Fruit fly (Drosophila melanogaster) S2 (cell line): ENCODE results near the gene bocks.

Experiments used
- CG8478 ChIP-seq: fragments of >200 bp; optimal IDR thresholded peaks from 2 replicates; lab custom pipeline; 2018
- CTCF ChIP-seq, 2 experiments: fragments of >200 bp; optimal IDR thresholded peaks; 2 replicates each; lab custom pipeline; 2018

DNA sequence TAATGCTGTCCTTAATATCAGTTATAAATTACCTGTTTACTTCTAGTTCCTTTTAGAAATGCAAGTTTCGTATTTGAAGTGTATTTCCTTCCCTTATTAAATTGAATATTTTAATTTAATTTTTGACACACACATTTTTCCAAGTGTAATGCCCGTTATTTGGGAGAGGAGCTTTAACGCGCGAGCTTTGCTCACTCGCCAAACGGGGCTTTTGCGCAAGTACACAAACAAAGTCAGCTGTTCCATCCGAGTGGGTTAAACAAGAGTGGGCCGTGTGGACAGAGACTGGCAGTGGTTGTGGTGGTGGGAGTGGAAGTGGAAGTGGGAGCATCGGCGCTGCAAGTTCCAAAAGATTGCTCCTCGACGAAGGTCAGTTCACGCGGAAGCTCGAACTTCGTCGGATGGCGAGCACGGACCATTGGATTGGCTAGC, 9.7 kb downstream of the bocks start, which contains the start of gene CG8301:
- TF ChIP-seq CTCF (optimal IDR thresholded peaks at IDR 0.05; lab: Kevin White, UChicago) (no peak), CG8478 (lab: Kevin White, UChicago) (no peak)
